Worm (Caenorhabditis elegans) whole organism, midembryonic: Measurements from ENCODE around the gene C55C3.7.

Experiments used
- T22C8.4 ChIP-seq: fragments of 200-800 bp; sonication (Bioruptor generic); IDR thresholded peaks from 2 replicates; pipeline ENCODE4 v1.3.6; 2022; ENCODE audit warnings: missing genetic modification characterization, missing compliant biosample characterization
- cog-1 ChIP-seq: sonication (generic microtip); optimal IDR thresholded peaks from 2 replicates; lab custom pipeline; 2016; ENCODE audit warnings: missing genetic modification characterization, missing compliant biosample characterization
- flt-1 ChIP-seq: fragments of 200-800 bp; sonication (Bioruptor generic); IDR thresholded peaks from 2 replicates; pipeline ENCODE4 v1.3.6; 2022; ENCODE audit warnings: missing genetic modification characterization, missing compliant biosample characterization
- klf-2 ChIP-seq: fragments of 200-800 bp; sonication (Bioruptor generic); conservative IDR thresholded peaks from 2 replicates; pipeline ENCODE4 v1.3.6; 2022; ENCODE audit warnings: missing genetic modification reagents, missing genetic modification characterization, missing compliant biosample characterization
- med-1 ChIP-seq: sonication (generic microtip); optimal IDR thresholded peaks from 2 replicates; lab custom pipeline; 2017; ENCODE audit warnings: missing genetic modification characterization, mild to moderate bottlenecking, missing compliant biosample characterization, antibody characterized with exemption, missing genetic modification reagents; ENCODE audit not compliant: insufficient read depth
- ref-1 ChIP-seq: fragments of 200-800 bp; sonication (Bioruptor generic); conservative IDR thresholded peaks from 2 replicates; pipeline ENCODE4 v1.3.6; 2022; ENCODE audit warnings: missing genetic modification reagents, missing genetic modification characterization, missing compliant biosample characterization
- tab-1 ChIP-seq: fragments of 200-800 bp; sonication (Bioruptor generic); IDR thresholded peaks from 2 replicates; pipeline ENCODE4 v1.3.6; 2022; ENCODE audit warnings: missing genetic modification characterization, missing compliant biosample characterization
- ztf-23 ChIP-seq: fragments of 200-800 bp; sonication (Bioruptor generic); IDR thresholded peaks from 2 replicates; pipeline ENCODE4 v1.3.6; 2022; ENCODE audit warnings: missing genetic modification reagents, missing genetic modification characterization, missing compliant biosample characterization
- ztf-29 ChIP-seq: fragments of 200-800 bp; sonication (Bioruptor generic); IDR thresholded peaks from 2 replicates; pipeline ENCODE4 v1.3.6; 2022; ENCODE audit warnings: missing genetic modification reagents, missing genetic modification characterization, missing compliant biosample characterization

Gene C55C3.7

DNA sequence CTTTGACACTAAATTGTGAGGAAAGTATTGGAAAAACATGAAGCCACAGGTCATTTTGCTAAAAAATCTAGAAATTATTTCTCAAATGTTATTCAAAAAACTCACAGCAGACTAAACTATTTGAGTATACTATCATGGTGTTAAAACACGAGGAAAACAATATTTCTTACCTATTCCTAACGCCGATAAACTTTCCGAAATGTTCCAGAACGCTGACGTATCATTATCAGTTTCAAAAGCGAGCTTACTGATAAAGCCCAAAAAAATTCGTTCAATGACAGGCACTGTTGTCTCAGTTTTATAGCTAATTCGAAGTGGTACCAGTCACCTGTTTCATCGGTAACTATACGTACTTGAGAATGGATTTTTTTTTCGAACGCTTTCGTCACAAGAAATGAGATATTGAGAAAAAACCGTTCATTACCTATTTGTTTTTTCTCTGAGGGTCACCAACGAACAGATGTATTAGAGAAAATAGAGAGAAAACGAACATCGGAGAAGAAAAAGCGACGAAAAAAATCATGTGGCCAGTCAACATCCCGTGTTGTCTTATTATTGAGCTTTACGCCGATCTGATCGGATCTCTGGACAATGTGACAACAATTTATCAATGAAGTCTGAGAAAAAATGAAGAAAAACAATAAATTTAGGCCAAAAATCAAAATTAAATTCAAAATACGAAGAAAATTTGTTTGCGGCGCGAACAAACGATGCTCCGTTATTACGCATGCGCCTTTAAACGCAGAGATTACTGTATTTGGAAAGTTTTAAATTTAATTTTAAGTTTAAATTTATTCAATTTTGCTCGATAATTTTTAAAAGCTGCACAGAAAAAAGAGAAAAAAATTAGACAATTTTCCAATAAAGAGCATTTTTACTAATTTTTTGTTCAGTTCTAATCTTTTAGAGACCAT is 16.1 kb downstream of the C55C3.7 start:
- TF ChIP-seq T22C8.4 (GFP tag; lab: Robert Waterston, UW): no peak
- TF ChIP-seq cog-1 (tag; lab: Kevin White, UChicago): no peak
- no peak for TF ChIP-seq tab-1
- TF ChIP-seq ref-1: no peak
- TF ChIP-seq med-1 (GFP tag; lab: Kevin White, UChicago): no peak

- TF ChIP-seq med-1 (GFP tag; lab: Kevin White, UChicago) (no peak), ztf-23 (no peak), ref-1 (no peak)
Measured at ce11 chrIV:5665353-5665918, 17.0 kb downstream of the C55C3.7 start.

DNA sequence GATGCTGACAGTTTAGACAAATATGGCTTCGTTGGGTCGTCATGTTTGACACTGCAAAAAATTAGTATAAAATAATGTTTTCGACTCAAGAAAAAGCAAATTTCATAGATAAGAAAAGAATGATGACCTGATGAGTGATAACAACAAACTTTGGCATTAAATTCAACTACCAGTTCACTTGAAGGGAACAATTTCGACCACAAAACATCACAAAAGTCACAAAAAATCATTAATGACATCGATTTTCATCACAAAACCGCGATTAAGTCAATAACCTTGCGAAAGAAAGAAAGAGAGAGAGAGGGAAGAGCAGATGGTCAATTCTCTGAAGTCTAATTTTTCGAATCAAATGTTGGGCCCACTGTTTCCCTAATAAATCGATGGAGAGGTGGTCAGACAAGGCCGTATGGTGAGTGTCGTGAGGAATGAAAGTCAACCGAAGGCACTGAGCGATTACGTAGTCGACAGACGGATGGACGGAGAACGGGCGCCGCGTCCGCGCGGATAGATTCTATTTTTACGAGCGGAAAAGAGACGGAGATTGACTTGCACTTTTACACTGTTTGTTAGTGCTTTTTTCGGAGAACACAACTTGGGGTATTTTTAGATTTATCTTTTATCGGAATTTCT is 18.0 kb downstream of the C55C3.7 start, which contains the start of gene bec-1:
Gene bec-1 (minus strand): TSS at position 51 of the 630 bp plus-strand sequence.
- TF ChIP-seq ref-1 (no peak), ztf-23 (no peak), T22C8.4 (GFP tag; lab: Robert Waterston, UW) (no peak), cog-1 (tag; lab: Kevin White, UChicago) (no peak), flt-1 (GFP tag; lab: Robert Waterston, UW) (no peak), med-1 (GFP tag; lab: Kevin White, UChicago) (no peak), klf-2 (no peak), tab-1 (no peak), ztf-29 (GFP tag; lab: Robert Waterston, UW) (no peak)

DNA sequence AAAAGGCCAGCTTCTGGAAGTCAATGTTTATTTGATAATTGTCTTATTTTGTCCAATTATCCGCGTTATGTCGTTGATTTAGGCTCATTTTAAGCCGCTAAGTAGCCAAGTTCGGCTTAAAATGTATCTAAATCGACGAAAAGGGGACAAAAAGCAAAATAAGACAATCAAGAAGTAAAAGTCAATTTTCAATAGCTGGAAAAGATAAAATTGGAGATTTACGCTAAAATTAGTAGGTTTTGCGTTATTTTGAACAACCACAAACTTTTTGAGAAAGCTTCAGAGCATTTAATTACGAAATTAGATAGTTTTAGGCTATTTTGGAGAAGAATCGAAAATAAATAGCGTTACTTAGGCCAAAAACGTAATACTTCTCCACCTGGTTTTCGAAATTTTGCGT is 19.6 kb downstream of the C55C3.7 start:
- TF ChIP-seq ztf-29 (GFP tag; lab: Robert Waterston, UW) (no peak), ref-1 (no peak), T22C8.4 (GFP tag; lab: Robert Waterston, UW) (no peak), ztf-23 (no peak), klf-2 (no peak), cog-1 (tag; lab: Kevin White, UChicago) (no peak), tab-1 (no peak), flt-1 (GFP tag; lab: Robert Waterston, UW) (no peak), med-1 (GFP tag; lab: Kevin White, UChicago) (no peak)

- TF ChIP-seq cog-1 (tag; lab: Kevin White, UChicago): no peak
- no peak for TF ChIP-seq med-1 (GFP tag; lab: Kevin White, UChicago)
- no peak for TF ChIP-seq T22C8.4 (GFP tag; lab: Robert Waterston, UW)
- TF ChIP-seq ztf-23: no peak
- TF ChIP-seq klf-2: no peak
- TF ChIP-seq ztf-29 (GFP tag; lab: Robert Waterston, UW): no peak
- TF ChIP-seq ref-1: no peak
- TF ChIP-seq tab-1: no peak
- TF ChIP-seq flt-1 (GFP tag; lab: Robert Waterston, UW): no peak
Measured at ce11 chrIV:5662073-5662472, 20.4 kb downstream of the C55C3.7 start.

ce11 chrIV:5660239-5660638 is 22.2 kb downstream of the C55C3.7 start, which contains the start of gene skn-1:
Gene skn-1, minus strand, starts transcription at chrIV:5660384.
- TF ChIP-seq ztf-23 (no peak), cog-1 (tag; lab: Kevin White, UChicago) (no peak), klf-2 (no peak), med-1 (GFP tag; lab: Kevin White, UChicago) (no peak), tab-1 (no peak), ztf-29 (GFP tag; lab: Robert Waterston, UW) (no peak), flt-1 (GFP tag; lab: Robert Waterston, UW) (no peak), ref-1 (no peak), T22C8.4 (GFP tag; lab: Robert Waterston, UW) (no peak)

DNA sequence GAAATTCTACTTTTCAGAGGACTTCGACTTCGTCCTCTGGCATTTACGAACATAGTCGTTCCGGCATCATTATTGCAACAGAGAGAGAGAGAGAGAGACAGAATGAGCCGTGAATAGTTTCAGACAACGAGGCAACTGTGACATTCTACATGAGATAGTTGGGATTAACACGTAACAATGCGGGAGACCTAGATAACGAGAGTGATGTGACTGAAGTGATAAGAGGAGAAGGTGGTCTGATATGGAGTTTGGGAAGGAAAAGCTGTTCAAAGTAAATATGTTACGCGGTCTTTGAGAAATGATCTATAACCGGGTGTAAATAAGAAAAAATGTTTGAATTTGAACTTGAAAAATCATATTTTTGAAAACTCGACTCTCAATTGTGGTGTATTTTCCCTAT is 23.0 kb downstream of the C55C3.7 start:
- no peak for TF ChIP-seq flt-1 (GFP tag; lab: Robert Waterston, UW)
- no peak for TF ChIP-seq ztf-23
- no peak for TF ChIP-seq tab-1
- no peak for TF ChIP-seq klf-2
- no peak for TF ChIP-seq T22C8.4 (GFP tag; lab: Robert Waterston, UW)
- no peak for TF ChIP-seq ztf-29 (GFP tag; lab: Robert Waterston, UW)
- no peak for TF ChIP-seq cog-1 (tag; lab: Kevin White, UChicago)
- no peak for TF ChIP-seq med-1 (GFP tag; lab: Kevin White, UChicago)
- no peak for TF ChIP-seq ref-1

ce11 chrIV:5658897-5659296 is 23.6 kb downstream of the C55C3.7 start:
- TF ChIP-seq ref-1: no peak
- TF ChIP-seq flt-1 (GFP tag; lab: Robert Waterston, UW): no peak
- no peak for TF ChIP-seq cog-1 (tag; lab: Kevin White, UChicago)
- no peak for TF ChIP-seq T22C8.4 (GFP tag; lab: Robert Waterston, UW)

DNA sequence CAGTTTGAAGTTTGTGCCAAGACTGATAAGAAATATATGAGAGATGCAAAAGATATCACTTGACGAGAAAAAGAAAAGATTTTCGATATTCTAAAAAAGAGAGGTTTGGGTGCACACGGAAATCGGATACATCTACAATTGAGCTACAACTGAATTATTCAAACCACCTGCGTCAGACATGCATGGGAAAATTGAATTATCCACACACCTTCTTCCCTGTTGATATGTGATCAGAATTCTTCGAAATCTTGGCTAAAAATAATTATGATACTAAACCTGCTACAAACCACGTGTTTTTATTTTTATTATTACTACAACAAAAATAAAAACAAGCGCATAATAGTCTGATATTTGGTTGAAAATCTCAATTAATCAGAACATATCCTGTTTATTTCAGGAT is 24.2 kb downstream of the C55C3.7 start:
- TF ChIP-seq ztf-29 (GFP tag; lab: Robert Waterston, UW): no peak
- TF ChIP-seq T22C8.4 (GFP tag; lab: Robert Waterston, UW): no peak
- no peak for TF ChIP-seq tab-1
- TF ChIP-seq cog-1 (tag; lab: Kevin White, UChicago): no peak
- no peak for TF ChIP-seq ref-1
- TF ChIP-seq flt-1 (GFP tag; lab: Robert Waterston, UW): no peak
- TF ChIP-seq med-1 (GFP tag; lab: Kevin White, UChicago): no peak
- TF ChIP-seq klf-2: no peak
- no peak for TF ChIP-seq ztf-23
